Worm (Caenorhabditis elegans) whole organism, L3 larva: ENCODE results near the gene lact-1.

Source experiments
- ama-1 ChIP-seq: fragments of 150-350 bp; optimal IDR thresholded peaks from 2 replicates; lab custom pipeline; 2018
- daf-12 ChIP-seq: fragments of 150-350 bp; optimal IDR thresholded peaks from 2 replicates; lab custom pipeline; 2014; ENCODE audit warnings: missing biosample characterization, missing genetic modification reagents, missing genetic modification characterization
- egl-5 ChIP-seq: fragments of 150-350 bp; optimal IDR thresholded peaks from 2 replicates; lab custom pipeline; 2017; ENCODE audit warnings: missing biosample characterization, missing genetic modification reagents, missing genetic modification characterization, inconsistent platforms
- fkh-10 ChIP-seq: sonication (generic microtip); optimal IDR thresholded peaks from 2 replicates; lab custom pipeline; 2017; ENCODE audit warnings: missing biosample characterization, missing genetic modification reagents, missing genetic modification characterization
- nfya-1 ChIP-seq: sonication (generic microtip); optimal IDR thresholded peaks from 2 replicates; lab custom pipeline; 2017; ENCODE audit warnings: missing genetic modification characterization, mild to moderate bottlenecking, missing compliant biosample characterization, antibody characterized with exemption, moderate library complexity; ENCODE audit not compliant: insufficient read depth
- unc-62 ChIP-seq: fragments of 150-350 bp; sonication (generic microtip); optimal IDR thresholded peaks from 4 replicates; lab custom pipeline; 2014; ENCODE audit warnings: missing biosample characterization, missing genetic modification reagents, missing genetic modification characterization

Gene lact-1

ce11 chrX:7210467-7211107 lies 49.6 kb downstream of the lact-1 start:
- no peak for TF ChIP-seq ama-1
- TF ChIP-seq nfya-1 (tag; lab: Kevin White, UChicago): peak; percentile 71
- TF ChIP-seq egl-5: peak; percentile 53
- TF ChIP-seq, all 47 proteins: peak for 2

- TF ChIP-seq ama-1: no peak
- no peak for TF ChIP-seq fkh-10 (GFP tag; lab: Kevin White, UChicago)
- TF ChIP-seq daf-12 (tag; lab: Kevin White, UChicago): no peak
- no peak for TF ChIP-seq unc-62 (GFP tag; lab: Kevin White, UChicago)
- TF ChIP-seq, all 47 proteins: peak for 0
Measured at ce11 chrX:7209151-7209550, 51.0 kb downstream of the lact-1 start.
